Worm (Caenorhabditis elegans): ENCODE measurements around the gene K09C6.10.

- no peak for TF ChIP-seq ceh-30 (tag; optimal IDR thresholded peaks at IDR 0.05)
- TF ChIP-seq unc-86 (tag; optimal IDR thresholded peaks at IDR 0.05), result no peak
- no peak for TF ChIP-seq elt-2 (tag; optimal IDR thresholded peaks at IDR 0.05)
Measured at ce11 chrV:810281-810862, 28.8 kb upstream of the K09C6.10 start, which contains the start of gene R13D11.4.

Data from whole organism, late embryonic.